Worm (Caenorhabditis elegans) whole organism, L1 larva: ENCODE measurements around the gene fbxb-71.

Experiments
- aly-2 ChIP-seq: fragments of 150-350 bp; optimal IDR thresholded peaks from 2 replicates; lab custom pipeline; 2014; ENCODE audit warnings: missing biosample characterization, missing genetic modification characterization
- lir-3 ChIP-seq: sonication (generic microtip); optimal IDR thresholded peaks from 2 replicates; lab custom pipeline; 2016; ENCODE audit warnings: mild to moderate bottlenecking, missing genetic modification characterization, moderate library complexity, missing compliant biosample characterization; ENCODE audit not compliant: poor library complexity
- nhr-28 ChIP-seq: fragments of 150-350 bp; optimal IDR thresholded peaks from 2 replicates; lab custom pipeline; 2014; ENCODE audit warnings: missing biosample characterization, missing genetic modification characterization
- pag-3 ChIP-seq: sonication (generic microtip); optimal IDR thresholded peaks from 2 replicates; lab custom pipeline; 2017; ENCODE audit warnings: missing genetic modification characterization, mild to moderate bottlenecking, missing compliant biosample characterization, antibody characterized with exemption, borderline replicate concordance; ENCODE audit not compliant: insufficient read depth
- pqm-1 ChIP-seq: sonication (generic microtip); optimal IDR thresholded peaks from 3 replicates; lab custom pipeline; 2017; ENCODE audit warnings: missing biosample characterization, missing genetic modification characterization
- unc-62 ChIP-seq: fragments of 150-350 bp; optimal IDR thresholded peaks from 2 replicates; lab custom pipeline; 2014; ENCODE audit warnings: missing biosample characterization, missing genetic modification reagents, missing genetic modification characterization

- TF ChIP-seq lir-3 (no peak), pqm-1 (tag; lab: Kevin White, UChicago) (no peak), pag-3 (tag; lab: Kevin White, UChicago) (no peak), aly-2 (tag; lab: Kevin White, UChicago) (no peak), nhr-28 (tag; lab: Kevin White, UChicago) (no peak), unc-62 (GFP tag; lab: Kevin White, UChicago) (no peak)
Measured at ce11 chrX:3230575-3230974, 32.1 kb upstream of the fbxb-71 start.
